Worm (Caenorhabditis elegans) whole organism, L2 larva: ENCODE measurements around the gene suex-2.

ENCODE experiments used
- Y55F3AM.14 ChIP-seq: fragments of 200-800 bp; sonication (Bioruptor generic); optimal IDR thresholded peaks from 2 replicates; lab custom pipeline; 2018; ENCODE audit warnings: mild to moderate bottlenecking, missing genetic modification characterization, missing compliant biosample characterization
- ama-1 ChIP-seq: fragments of 150-350 bp; optimal IDR thresholded peaks from 2 replicates; lab custom pipeline; 2018; ENCODE audit warnings: inconsistent platforms
- blmp-1 ChIP-seq: sonication (generic microtip); optimal IDR thresholded peaks from 2 replicates; lab custom pipeline; 2017; ENCODE audit warnings: missing genetic modification characterization, mild to moderate bottlenecking, missing compliant biosample characterization, antibody characterized with exemption, moderate library complexity; ENCODE audit not compliant: insufficient read depth
- fos-1 ChIP-seq: fragments of 150-350 bp; optimal IDR thresholded peaks from 2 replicates; lab custom pipeline; 2014; ENCODE audit warnings: missing biosample characterization, missing genetic modification characterization
- mdl-1 ChIP-seq, 2 experiments: fragments of 150-350 bp in 1 of 2; sonication (generic microtip) in 1 of 2; optimal IDR thresholded peaks; 2 replicates each; lab custom pipeline; 2017; ENCODE audit warnings: missing biosample characterization in 2 of 2, missing genetic modification characterization in 2 of 2
- nhr-10 ChIP-seq: sonication (generic microtip); optimal IDR thresholded peaks from 2 replicates; lab custom pipeline; 2017; ENCODE audit warnings: missing biosample characterization, missing genetic modification characterization
- nhr-11 ChIP-seq: fragments of 150-350 bp; optimal IDR thresholded peaks from 2 replicates; lab custom pipeline; 2014; ENCODE audit warnings: missing biosample characterization, missing genetic modification characterization
- nhr-12 ChIP-seq: fragments of 150-350 bp; optimal IDR thresholded peaks from 2 replicates; lab custom pipeline; 2014; ENCODE audit warnings: missing biosample characterization, missing genetic modification characterization
- nhr-23 ChIP-seq: fragments of 150-350 bp; optimal IDR thresholded peaks from 2 replicates; lab custom pipeline; 2014; ENCODE audit warnings: missing biosample characterization, missing genetic modification reagents, missing genetic modification characterization
- skn-1 ChIP-seq: sonication (generic microtip); optimal IDR thresholded peaks from 2 replicates; lab custom pipeline; 2017; ENCODE audit warnings: missing biosample characterization, missing genetic modification characterization
- sma-3 ChIP-seq: sonication (generic microtip); optimal IDR thresholded peaks from 2 replicates; lab custom pipeline; 2016; ENCODE audit warnings: missing genetic modification reagents, missing genetic modification characterization, missing compliant biosample characterization
- unc-55 ChIP-seq: fragments of 150-350 bp; sonication (generic microtip); optimal IDR thresholded peaks from 3 replicates; lab custom pipeline; 2014; ENCODE audit warnings: missing biosample characterization, missing genetic modification reagents, missing genetic modification characterization
- zag-1 ChIP-seq: fragments of 150-350 bp; optimal IDR thresholded peaks from 2 replicates; lab custom pipeline; 2014; ENCODE audit warnings: missing biosample characterization, missing genetic modification characterization
- ztf-11 ChIP-seq: sonication (generic microtip); optimal IDR thresholded peaks from 2 replicates; lab custom pipeline; 2017; ENCODE audit warnings: missing biosample characterization, missing genetic modification characterization

ce11 chrIV:8984566-8984965 lies 16.5 kb downstream of the suex-2 start, which contains the start of gene nstp-1:
- TF ChIP-seq sma-3 (GFP tag; lab: Kevin White, UChicago), result no peak
- no peak for TF ChIP-seq nhr-23 (tag; lab: Kevin White, UChicago)
- no peak for TF ChIP-seq ama-1 (lab: Kevin White, UChicago)
- no peak for TF ChIP-seq blmp-1 (tag; lab: Kevin White, UChicago)
- no peak for TF ChIP-seq nhr-11
- no peak for TF ChIP-seq nhr-10 (tag; lab: Kevin White, UChicago)
- no peak for TF ChIP-seq zag-1 (tag; lab: Kevin White, UChicago)
- TF ChIP-seq skn-1 (tag; lab: Kevin White, UChicago), result no peak
- TF ChIP-seq mdl-1 (tag; optimal IDR thresholded peaks at IDR 0.05; lab: Kevin White, UChicago), result no peak
- no peak for TF ChIP-seq unc-55 (GFP tag; lab: Kevin White, UChicago)
- no peak for TF ChIP-seq fos-1
- no peak for TF ChIP-seq ztf-11 (tag; lab: Kevin White, UChicago)
- TF ChIP-seq Y55F3AM.14 (GFP tag; lab: Kevin White, UChicago), result no peak
- no peak for TF ChIP-seq nhr-12 (tag; lab: Kevin White, UChicago)
